Fruit fly (Drosophila melanogaster): Measurements from ENCODE around the gene Tspo.

The Tspo gene

dm6 chr2L:606165-606564 is 46.8 kb downstream of the Tspo start (continued):
- peak; percentile 57 for TF ChIP-seq Eip75B (GFP tag; optimal IDR thresholded peaks at IDR 0.05)
- peak; percentile 94 for TF ChIP-seq CG15336 (GFP tag; IDR thresholded peaks at IDR 0.05)
- TF ChIP-seq CG10631 (GFP tag; optimal IDR thresholded peaks at IDR 0.05): peak; percentile 71
- TF ChIP-seq Lpt (GFP tag; optimal IDR thresholded peaks at IDR 0.05): peak; percentile 64
- peak; percentile 69 for TF ChIP-seq CG3919 (GFP tag; optimal IDR thresholded peaks at IDR 0.05)
- peak; percentile 55 for TF ChIP-seq CG11762 (GFP tag; optimal IDR thresholded peaks at IDR 0.05; ENCODE audit: insufficient read depth)
- peak; percentile 78 for TF ChIP-seq Gug (GFP tag; IDR thresholded peaks at IDR 0.05)
- no peak for TF ChIP-seq CG9139 (GFP tag; optimal IDR thresholded peaks at IDR 0.05)

- TF ChIP-seq CG11294 (GFP tag; IDR thresholded peaks at IDR 0.05): no peak
- peak; percentile 31 for TF ChIP-seq Sox14 (GFP tag; optimal IDR thresholded peaks at IDR 0.05)
- TF ChIP-seq CG31627 (GFP tag; optimal IDR thresholded peaks at IDR 0.05): peak; percentile 13
- TF ChIP-seq Sox15 (GFP tag; optimal IDR thresholded peaks at IDR 0.05): no peak
- TF ChIP-seq CG9139 (GFP tag; optimal IDR thresholded peaks at IDR 0.05): no peak
- peak; percentile 23 for TF ChIP-seq CG6808 (GFP tag; optimal IDR thresholded peaks at IDR 0.05)
- TF ChIP-seq salr (GFP tag; optimal IDR thresholded peaks at IDR 0.05): peak in 1 of 2 experiments; percentile 12
- peak; percentile 6 for TF ChIP-seq cyc (GFP tag; optimal IDR thresholded peaks at IDR 0.05)
- peak; percentile 4 for TF ChIP-seq acj6 (GFP tag; optimal IDR thresholded peaks at IDR 0.05)
- peak; percentile 10 for TF ChIP-seq Sox102F (GFP tag; optimal IDR thresholded peaks at IDR 0.05)
- TF ChIP-seq CG10669 (GFP tag; optimal IDR thresholded peaks at IDR 0.05): peak; percentile 13
- peak; percentile 54 for TF ChIP-seq dsx (GFP tag; optimal IDR thresholded peaks at IDR 0.05; ENCODE audit: poor library complexity, severe bottlenecking)
- no peak for TF ChIP-seq dac (GFP tag; optimal IDR thresholded peaks at IDR 0.05)
- no peak for TF ChIP-seq CG8632 (GFP tag; optimal IDR thresholded peaks at IDR 0.05)
- TF ChIP-seq Eip78C (GFP tag): peak; percentile 89
- TF ChIP-seq topi (GFP tag; optimal IDR thresholded peaks at IDR 0.05): peak; percentile 42
- no peak for TF ChIP-seq Ets21C (GFP tag; optimal IDR thresholded peaks at IDR 0.05)
- TF ChIP-seq CG32006 (GFP tag; optimal IDR thresholded peaks at IDR 0.05): peak; percentile 39
- TF ChIP-seq CG10631 (GFP tag; optimal IDR thresholded peaks at IDR 0.05): peak; percentile 12
- TF ChIP-seq Blimp-1 (GFP tag; optimal IDR thresholded peaks at IDR 0.05): no peak
- no peak for TF ChIP-seq fkh (GFP tag; optimal IDR thresholded peaks at IDR 0.05)
- TF ChIP-seq Smox (GFP tag; optimal IDR thresholded peaks at IDR 0.05): peak; percentile 41
- TF ChIP-seq CG7368 (GFP tag; optimal IDR thresholded peaks at IDR 0.05): no peak
- peak; percentile 34 for TF ChIP-seq Eip75B (GFP tag; optimal IDR thresholded peaks at IDR 0.05)
- TF ChIP-seq fd59A (GFP tag; optimal IDR thresholded peaks at IDR 0.05): no peak
- peak; percentile 8 for TF ChIP-seq lz (GFP tag; optimal IDR thresholded peaks at IDR 0.05)
- TF ChIP-seq Lpt (GFP tag; optimal IDR thresholded peaks at IDR 0.05): no peak
- peak; percentile 19 for TF ChIP-seq OdsH (GFP tag; optimal IDR thresholded peaks at IDR 0.05)
- TF ChIP-seq net (GFP tag; optimal IDR thresholded peaks at IDR 0.05): peak; percentile 4
- peak; percentile 28 for TF ChIP-seq CG3919 (GFP tag; optimal IDR thresholded peaks at IDR 0.05)
- TF ChIP-seq CG6163 (GFP tag; IDR thresholded peaks at IDR 0.05): peak; percentile 72
- TF ChIP-seq fd85E (GFP tag; optimal IDR thresholded peaks at IDR 0.05): no peak
- TF ChIP-seq CG3032 (tag; optimal IDR thresholded peaks at IDR 0.05): peak; percentile 27
- TF ChIP-seq spab (GFP tag; optimal IDR thresholded peaks at IDR 0.05): peak; percentile 26
- no peak for TF ChIP-seq CG8319 (GFP tag; optimal IDR thresholded peaks at IDR 0.05)
- peak; percentile 23 for TF ChIP-seq CG6792 (GFP tag; optimal IDR thresholded peaks at IDR 0.05)
- no peak for TF ChIP-seq CG8119 (GFP tag; IDR thresholded peaks at IDR 0.05)
- TF ChIP-seq CG11902 (GFP tag; optimal IDR thresholded peaks at IDR 0.05): no peak
- no peak for TF ChIP-seq CG6854 (GFP tag; optimal IDR thresholded peaks at IDR 0.05)
- no peak for TF ChIP-seq CG15336 (GFP tag; IDR thresholded peaks at IDR 0.05)
- TF ChIP-seq pdm3 (GFP tag; optimal IDR thresholded peaks at IDR 0.05): peak; percentile 34
- TF ChIP-seq eg (GFP tag; IDR thresholded peaks at IDR 0.05): 0 out of 3 replicates have a peak, but pooled peaks have one; percentile 32
- TF ChIP-seq achi (GFP tag; optimal IDR thresholded peaks at IDR 0.05): peak; percentile 50
- peak; percentile 76 for TF ChIP-seq svp (GFP tag)
- TF ChIP-seq ss (GFP tag; optimal IDR thresholded peaks at IDR 0.05): peak in 1 of 2 experiments; percentile 22
- peak; percentile 15 for TF ChIP-seq Met (GFP tag; optimal IDR thresholded peaks at IDR 0.05)
- no peak for TF ChIP-seq CG16779 (tag; optimal IDR thresholded peaks at IDR 0.05)
Observed at dm6 chr2L:606952-607351, 47.5 kb downstream of the Tspo start.
